Worm (Caenorhabditis elegans) whole organism, mixed stage, embryonic: ENCODE results near the gene ZK1240.11.

Experiments used
- M03D4.4 ChIP-seq: sonication (generic microtip); optimal IDR thresholded peaks from 2 replicates; lab custom pipeline; 2017; ENCODE audit warnings: mild to moderate bottlenecking, missing genetic modification characterization, missing compliant biosample characterization
- bed-3 ChIP-seq: fragments of 200-800 bp; sonication (Bioruptor generic); optimal IDR thresholded peaks from 3 replicates; lab custom pipeline; 2018; ENCODE audit warnings: mild to moderate bottlenecking, missing genetic modification characterization, moderate library complexity, missing compliant biosample characterization
- blmp-1 ChIP-seq: fragments of 150-350 bp; optimal IDR thresholded peaks from 2 replicates; lab custom pipeline; 2014; ENCODE audit warnings: missing biosample characterization, missing genetic modification characterization
- ceh-39 ChIP-seq: fragments of 150-350 bp; optimal IDR thresholded peaks from 2 replicates; lab custom pipeline; 2014; ENCODE audit warnings: missing biosample characterization, missing genetic modification characterization
- ceh-43 ChIP-seq: fragments of 200-800 bp; sonication (Bioruptor generic); optimal IDR thresholded peaks from 2 replicates; lab custom pipeline; 2018; ENCODE audit warnings: mild to moderate bottlenecking, missing genetic modification characterization, moderate library complexity, missing compliant biosample characterization
- ceh-83 ChIP-seq: fragments of 200-800 bp; sonication (Bioruptor generic); optimal IDR thresholded peaks from 2 replicates; lab custom pipeline; 2018; ENCODE audit warnings: mild to moderate bottlenecking, missing genetic modification characterization, missing compliant biosample characterization
- ces-1 ChIP-seq: fragments of 150-350 bp; optimal IDR thresholded peaks from 2 replicates; lab custom pipeline; 2014; ENCODE audit warnings: missing biosample characterization, missing genetic modification reagents, missing genetic modification characterization
- cnd-1 ChIP-seq: fragments of 200-800 bp; sonication (Bioruptor generic); optimal IDR thresholded peaks from 2 replicates; lab custom pipeline; 2018; ENCODE audit warnings: mild to moderate bottlenecking, missing genetic modification characterization, missing compliant biosample characterization
- drap-1 ChIP-seq: fragments of 200-800 bp; sonication (Bioruptor generic); optimal IDR thresholded peaks from 3 replicates; lab custom pipeline; 2018; ENCODE audit warnings: mild to moderate bottlenecking, missing genetic modification characterization, missing compliant biosample characterization
- elt-1 ChIP-seq: sonication (generic microtip); optimal IDR thresholded peaks from 2 replicates; lab custom pipeline; 2017; ENCODE audit warnings: missing genetic modification characterization, mild to moderate bottlenecking, missing compliant biosample characterization, antibody characterized with exemption, moderate library complexity, borderline replicate concordance; ENCODE audit not compliant: insufficient read depth
- elt-3 ChIP-seq: fragments of 150-350 bp; optimal IDR thresholded peaks from 2 replicates; lab custom pipeline; 2014; ENCODE audit warnings: missing biosample characterization, missing genetic modification characterization
- flh-1 ChIP-seq: fragments of 200-800 bp; sonication (Bioruptor generic); optimal IDR thresholded peaks from 2 replicates; lab custom pipeline; 2018; ENCODE audit warnings: mild to moderate bottlenecking, missing genetic modification characterization, moderate library complexity, missing compliant biosample characterization
- hlh-1 ChIP-seq: fragments of 150-350 bp; optimal IDR thresholded peaks from 2 replicates; lab custom pipeline; 2014; ENCODE audit warnings: missing biosample characterization, missing genetic modification reagents, missing genetic modification characterization
- lin-13 ChIP-seq: fragments of 150-350 bp; optimal IDR thresholded peaks from 2 replicates; lab custom pipeline; 2014; ENCODE audit warnings: missing biosample characterization, missing genetic modification characterization
- lin-32 ChIP-seq: fragments of 200-800 bp; sonication (Bioruptor generic); optimal IDR thresholded peaks from 2 replicates; lab custom pipeline; 2018; ENCODE audit warnings: mild to moderate bottlenecking, missing genetic modification characterization, missing compliant biosample characterization
- lsy-2 ChIP-seq: fragments of 150-350 bp; optimal IDR thresholded peaks from 2 replicates; lab custom pipeline; 2014; ENCODE audit warnings: missing biosample characterization, missing genetic modification characterization
- mab-5 ChIP-seq: fragments of 150-350 bp; optimal IDR thresholded peaks from 2 replicates; lab custom pipeline; 2014; ENCODE audit warnings: missing biosample characterization, missing genetic modification characterization
- nhr-12 ChIP-seq: fragments of 150-350 bp; optimal IDR thresholded peaks from 2 replicates; lab custom pipeline; 2014; ENCODE audit warnings: missing biosample characterization, missing genetic modification characterization
- nhr-2 ChIP-seq: fragments of 150-350 bp; optimal IDR thresholded peaks from 2 replicates; lab custom pipeline; 2014; ENCODE audit warnings: missing biosample characterization, missing genetic modification characterization
- nhr-28 ChIP-seq: fragments of 150-350 bp; optimal IDR thresholded peaks from 2 replicates; lab custom pipeline; 2014; ENCODE audit warnings: missing biosample characterization, missing genetic modification characterization
- nhr-76 ChIP-seq: sonication (generic microtip); optimal IDR thresholded peaks from 2 replicates; lab custom pipeline; 2017; ENCODE audit warnings: missing biosample characterization, missing genetic modification characterization
- pha-4 ChIP-seq: fragments of 150-350 bp; optimal IDR thresholded peaks from 2 replicates; lab custom pipeline; 2018; ENCODE audit warnings: missing biosample characterization, missing genetic modification reagents, missing genetic modification characterization
- sem-2 ChIP-seq: fragments of 200-800 bp; sonication (Bioruptor generic); optimal IDR thresholded peaks from 2 replicates; lab custom pipeline; 2018; ENCODE audit warnings: mild to moderate bottlenecking, missing genetic modification characterization, missing compliant biosample characterization
- sptf-1 ChIP-seq: sonication (generic microtip); optimal IDR thresholded peaks from 2 replicates; lab custom pipeline; 2017; ENCODE audit warnings: mild to moderate bottlenecking, missing genetic modification characterization, moderate library complexity, missing compliant biosample characterization
- tbx-8 ChIP-seq: fragments of 200-800 bp; sonication (Bioruptor generic); optimal IDR thresholded peaks from 2 replicates; lab custom pipeline; 2018; ENCODE audit warnings: mild to moderate bottlenecking, missing genetic modification characterization, moderate library complexity, missing compliant biosample characterization
- unc-120 ChIP-seq: sonication (generic microtip); optimal IDR thresholded peaks from 2 replicates; lab custom pipeline; 2017; ENCODE audit warnings: missing genetic modification characterization, missing compliant biosample characterization; ENCODE audit not compliant: poor library complexity, severe bottlenecking
- unc-39 ChIP-seq: fragments of 150-350 bp; optimal IDR thresholded peaks from 2 replicates; lab custom pipeline; 2014; ENCODE audit warnings: missing biosample characterization, missing genetic modification characterization
- unc-62 ChIP-seq: fragments of 150-350 bp; optimal IDR thresholded peaks from 2 replicates; lab custom pipeline; 2014; ENCODE audit warnings: missing biosample characterization, missing genetic modification reagents, missing genetic modification characterization
- zip-8 ChIP-seq: fragments of 150-350 bp; optimal IDR thresholded peaks from 2 replicates; lab custom pipeline; 2014; ENCODE audit warnings: missing biosample characterization, missing genetic modification characterization
- ztf-11 ChIP-seq: fragments of 150-350 bp; optimal IDR thresholded peaks from 2 replicates; lab custom pipeline; 2014; ENCODE audit warnings: missing biosample characterization, missing genetic modification characterization

ZK1240.11 gene

DNA sequence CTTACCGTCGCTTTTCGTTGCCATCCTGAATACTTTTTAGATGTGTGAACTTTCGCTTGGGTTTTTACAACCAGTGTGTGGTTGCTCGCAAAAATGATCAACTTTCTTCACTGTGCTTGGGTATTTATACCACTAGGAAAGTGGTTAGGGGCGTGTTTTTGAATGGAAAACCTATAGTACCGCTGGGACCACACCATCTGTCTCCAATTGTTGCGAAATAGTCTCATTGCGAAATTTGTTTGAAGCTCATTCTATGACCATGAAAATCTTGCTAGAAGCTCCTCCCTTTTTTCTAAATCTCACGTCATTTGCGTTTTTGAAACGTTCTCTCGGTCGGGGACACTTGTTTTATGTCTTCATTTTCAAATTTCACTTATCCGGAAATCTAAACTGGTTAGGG, 36.3 kb upstream of the ZK1240.11 start, which contains the start of the genes K09F6.10 and K09F6.13:
Gene K09F6.10 (minus strand): TSS at position 86 of the 400 bp plus-strand sequence.
Gene K09F6.13 (plus strand): TSS at position 317 of the 400 bp plus-strand sequence.
- no peak for TF ChIP-seq pha-4 (tag; lab: Kevin White, UChicago)
- no peak for TF ChIP-seq nhr-76 (tag; lab: Kevin White, UChicago)
- no peak for TF ChIP-seq nhr-2 (tag; lab: Kevin White, UChicago)
- TF ChIP-seq ztf-11 = no peak
- TF ChIP-seq unc-39 = no peak
- TF ChIP-seq mab-5 (tag; lab: Kevin White, UChicago) = no peak
- TF ChIP-seq M03D4.4 (tag; lab: Kevin White, UChicago) = no peak
- TF ChIP-seq lin-13 (tag; lab: Kevin White, UChicago) = no peak
- TF ChIP-seq lin-32 = no peak
- no peak for TF ChIP-seq sem-2 (GFP tag; lab: Kevin White, UChicago)
- TF ChIP-seq zip-8 = no peak
- no peak for TF ChIP-seq blmp-1
- TF ChIP-seq ceh-39 (tag; lab: Kevin White, UChicago) = no peak
- TF ChIP-seq tbx-8 (GFP tag; lab: Kevin White, UChicago) = no peak
- no peak for TF ChIP-seq hlh-1
- no peak for TF ChIP-seq nhr-28 (tag; lab: Kevin White, UChicago)
- no peak for TF ChIP-seq bed-3 (GFP tag; lab: Kevin White, UChicago)

DNA sequence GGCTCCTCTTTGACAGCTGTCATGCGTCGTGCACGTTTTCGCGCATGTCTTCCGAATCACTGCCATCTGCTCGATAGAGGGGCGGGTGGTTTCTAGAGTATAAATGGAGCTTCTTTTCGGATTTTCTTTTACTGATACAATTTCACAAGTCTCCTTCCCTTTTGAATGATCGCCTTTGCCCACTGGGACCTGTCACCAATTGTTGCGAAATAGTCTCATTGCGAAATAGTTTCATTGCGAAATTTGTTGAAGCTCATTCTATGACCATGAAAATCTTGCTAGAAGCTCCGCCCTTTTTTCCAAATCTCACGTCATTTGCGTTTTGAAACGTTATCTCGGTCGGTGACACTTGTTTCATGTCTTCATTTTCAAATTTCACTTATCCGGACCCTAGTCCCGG, 35.6 kb upstream of the ZK1240.11 start:
- TF ChIP-seq lin-32 = peak; percentile 19
- TF ChIP-seq sptf-1 = no peak

- TF ChIP-seq pha-4 (tag; lab: Kevin White, UChicago) (no peak), hlh-1 (no peak), drap-1 (no peak)
Measured at ce11 chrII:2292027-2292426, 33.0 kb upstream of the ZK1240.11 start, which contains the start of gene K09F6.7. K09F6.7 (minus strand) TSS chrII:2292127.

ce11 chrII:2292549-2292948, 32.5 kb upstream of the ZK1240.11 start:
- TF ChIP-seq unc-62 (GFP tag; lab: Kevin White, UChicago) (no peak), ces-1 (GFP tag; lab: Kevin White, UChicago) (no peak), blmp-1 (no peak), elt-3 (tag; lab: Kevin White, UChicago) (no peak), zip-8 (no peak), sptf-1 (no peak), ceh-83 (GFP tag; lab: Kevin White, UChicago) (no peak), pha-4 (tag; lab: Kevin White, UChicago) (no peak), lsy-2 (tag; lab: Kevin White, UChicago) (no peak), flh-1 (GFP tag; lab: Kevin White, UChicago) (no peak), unc-120 (tag; lab: Kevin White, UChicago) (no peak), nhr-12 (tag; lab: Kevin White, UChicago) (no peak), nhr-28 (tag; lab: Kevin White, UChicago) (no peak), mab-5 (tag; lab: Kevin White, UChicago) (no peak), ceh-39 (tag; lab: Kevin White, UChicago) (no peak)

- TF ChIP-seq M03D4.4 (tag; lab: Kevin White, UChicago) (no peak), elt-1 (tag; lab: Kevin White, UChicago) (no peak), sem-2 (GFP tag; lab: Kevin White, UChicago) (no peak), cnd-1 (tag; lab: Kevin White, UChicago) (no peak), nhr-76 (tag; lab: Kevin White, UChicago) (no peak)
Measured at ce11 chrII:2295817-2296315, 29.2 kb upstream of the ZK1240.11 start, which contains the start of gene fbxc-25. fbxc-25 (minus strand) TSS chrII:2296265.

DNA sequence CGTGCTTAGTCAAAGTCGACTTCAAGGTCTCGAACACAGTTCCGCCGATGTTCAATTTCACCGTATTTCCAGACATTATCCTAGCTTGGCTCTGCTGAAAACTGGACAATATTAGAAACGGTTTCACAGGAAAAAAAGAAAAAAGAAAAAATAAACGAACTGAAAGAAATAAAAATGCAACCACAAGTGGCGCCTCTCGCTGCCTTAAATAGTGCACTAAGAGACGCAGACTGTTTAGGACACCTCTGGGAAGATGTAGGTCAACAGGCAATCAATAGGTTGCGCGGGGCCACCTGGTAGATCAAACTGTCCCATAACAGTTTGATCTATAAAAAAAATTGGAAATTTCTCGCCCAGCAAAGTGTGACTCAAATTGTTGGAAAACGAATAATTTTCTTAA, 26.3 kb upstream of the ZK1240.11 start, which contains the start of gene B0281.4:
Gene B0281.4 (minus strand): TSS at position 101 of the 400 bp plus-strand sequence.
- TF ChIP-seq ceh-43 (GFP tag; lab: Kevin White, UChicago) (no peak), M03D4.4 (tag; lab: Kevin White, UChicago) (no peak), ceh-83 (GFP tag; lab: Kevin White, UChicago) (no peak)
